Worm (Caenorhabditis elegans): ENCODE results near the gene math-41.

The math-41 gene

ce11 chrII:1831883-1832388 is 7.5 kb downstream of the math-41 start, which contains the start of gene math-39:
Gene math-39, plus strand, starts transcription at chrII:1832338.
- TF ChIP-seq fos-1 (tag; optimal IDR thresholded peaks at IDR 0.05): no peak
- peak; percentile 10 for TF ChIP-seq nhr-28 (tag; optimal IDR thresholded peaks at IDR 0.05)
- TF ChIP-seq mxl-3 (GFP tag; optimal IDR thresholded peaks at IDR 0.05): no peak
- TF ChIP-seq pqm-1 (tag; optimal IDR thresholded peaks at IDR 0.05): peak; percentile 40
- TF ChIP-seq ceh-44 (GFP tag; IDR thresholded peaks at IDR 0.05): no peak

- TF ChIP-seq daf-16 (GFP tag; optimal IDR thresholded peaks at IDR 0.05) (no peak), daf-16 (tag; optimal IDR thresholded peaks at IDR 0.05) (peak; percentile 21), egl-43 (GFP tag; IDR thresholded peaks at IDR 0.05) (no peak), nhr-11 (tag; optimal IDR thresholded peaks at IDR 0.05) (no peak), nhr-25 (tag; optimal IDR thresholded peaks at IDR 0.05; ENCODE audit: borderline replicate concordance, insufficient read depth) (no peak), unc-39 (tag; optimal IDR thresholded peaks at IDR 0.05) (no peak), D1046.2 (GFP tag; IDR thresholded peaks at IDR 0.05) (no peak), lin-38 (GFP tag; IDR thresholded peaks at IDR 0.05) (no peak)
Measured at ce11 chrII:1836204-1836603, 11.8 kb downstream of the math-41 start, which contains the start of gene T08E11.1. Gene T08E11.1, plus strand, starts transcription at chrII:1836504.

ce11 chrII:1842894-1843293 is 18.5 kb downstream of the math-41 start, which contains the start of the genes C52E2.5 and C52E2.4:
Gene C52E2.5, minus strand, starts transcription at chrII:1842936.
Gene C52E2.4, plus strand, starts transcription at chrII:1843145.
- 0 out of 2 replicates have a peak, but pooled peaks have one; percentile 29 for TF ChIP-seq php-3 (GFP tag; IDR thresholded peaks at IDR 0.05)
- TF ChIP-seq hlh-30 (tag; optimal IDR thresholded peaks at IDR 0.05; ENCODE audit: insufficient read depth): peak; percentile 33
- TF ChIP-seq nhr-102 (tag; optimal IDR thresholded peaks at IDR 0.05): no peak
- no peak for TF ChIP-seq egl-43 (GFP tag; IDR thresholded peaks at IDR 0.05)
- no peak for TF ChIP-seq ctbp-1 (GFP tag; IDR thresholded peaks at IDR 0.05)
- TF ChIP-seq dmd-6 (GFP tag; IDR thresholded peaks at IDR 0.05): peak; percentile 64
- TF ChIP-seq nhr-28 (tag; optimal IDR thresholded peaks at IDR 0.05): peak; percentile 82
- TF ChIP-seq dve-1 (tag; optimal IDR thresholded peaks at IDR 0.05; ENCODE audit: insufficient read depth): peak; percentile 58
- no peak for TF ChIP-seq daf-16 (GFP tag; optimal IDR thresholded peaks at IDR 0.05)
- TF ChIP-seq daf-16 (tag; optimal IDR thresholded peaks at IDR 0.05): peak; percentile 96
- TF ChIP-seq pqm-1 (tag; optimal IDR thresholded peaks at IDR 0.05): peak; percentile 87
- TF ChIP-seq duxl-1 (tag; optimal IDR thresholded peaks at IDR 0.05; ENCODE audit: poor library complexity): peak; percentile 49

ce11 chrII:1844552-1844951 is 20.1 kb downstream of the math-41 start:
- no peak for TF ChIP-seq vab-7 (GFP tag; IDR thresholded peaks at IDR 0.05)
- no peak for TF ChIP-seq Y75B8A.6 (GFP tag; IDR thresholded peaks at IDR 0.05)
- TF ChIP-seq Y5F2A.4 (GFP tag; optimal IDR thresholded peaks at IDR 0.05): no peak
- no peak for TF ChIP-seq fkh-10 (GFP tag; optimal IDR thresholded peaks at IDR 0.05)
- TF ChIP-seq fos-1 (tag; optimal IDR thresholded peaks at IDR 0.05): no peak
- TF ChIP-seq F44E2.7 (GFP tag; IDR thresholded peaks at IDR 0.05): no peak
- no peak for TF ChIP-seq nhr-237 (tag; optimal IDR thresholded peaks at IDR 0.05)
- no peak for TF ChIP-seq hmg-1.1 (GFP tag; IDR thresholded peaks at IDR 0.05)
- TF ChIP-seq daf-12 (tag; optimal IDR thresholded peaks at IDR 0.05): no peak
- TF ChIP-seq mxl-2 (GFP tag; conservative IDR thresholded peaks at IDR 0.05): no peak
- TF ChIP-seq daf-8 (GFP tag; IDR thresholded peaks at IDR 0.05): no peak
- no peak for TF ChIP-seq lin-38 (GFP tag; IDR thresholded peaks at IDR 0.05)
- TF ChIP-seq ceh-44 (GFP tag; IDR thresholded peaks at IDR 0.05): no peak
- no peak for TF ChIP-seq lin-39 (tag; optimal IDR thresholded peaks at IDR 0.05)
- TF ChIP-seq Y105C5A.15 (GFP tag; IDR thresholded peaks at IDR 0.05): no peak
- no peak for TF ChIP-seq pqm-1 (tag; optimal IDR thresholded peaks at IDR 0.05)
- no peak for TF ChIP-seq ztf-7 (tag; optimal IDR thresholded peaks at IDR 0.05)

- no peak for TF ChIP-seq nhr-102 (tag; optimal IDR thresholded peaks at IDR 0.05)
- TF ChIP-seq duxl-1 (tag; optimal IDR thresholded peaks at IDR 0.05; ENCODE audit: poor library complexity): peak; percentile 91
- peak in 1 of 2 experiments; percentile 10 for TF ChIP-seq unc-62 (GFP tag; optimal IDR thresholded peaks at IDR 0.05 in 1 of 2)
- no peak for TF ChIP-seq unc-62 (tag; optimal IDR thresholded peaks at IDR 0.05)
- 0 out of 2 replicates have a peak, but pooled peaks have one; percentile 51 for TF ChIP-seq egl-43 (GFP tag; IDR thresholded peaks at IDR 0.05)
- TF ChIP-seq Y75B8A.6 (GFP tag; IDR thresholded peaks at IDR 0.05): no peak
- TF ChIP-seq fkh-10 (GFP tag; optimal IDR thresholded peaks at IDR 0.05): no peak
- TF ChIP-seq zip-11 (GFP tag; IDR thresholded peaks at IDR 0.05): no peak
Measured at ce11 chrII:1848109-1848508, 23.7 kb downstream of the math-41 start, which contains the start of gene fbxb-97. Gene fbxb-97, minus strand, starts transcription at chrII:1848161.
